Worm (Caenorhabditis elegans): ENCODE data around the gene K08H2.5.

DNA sequence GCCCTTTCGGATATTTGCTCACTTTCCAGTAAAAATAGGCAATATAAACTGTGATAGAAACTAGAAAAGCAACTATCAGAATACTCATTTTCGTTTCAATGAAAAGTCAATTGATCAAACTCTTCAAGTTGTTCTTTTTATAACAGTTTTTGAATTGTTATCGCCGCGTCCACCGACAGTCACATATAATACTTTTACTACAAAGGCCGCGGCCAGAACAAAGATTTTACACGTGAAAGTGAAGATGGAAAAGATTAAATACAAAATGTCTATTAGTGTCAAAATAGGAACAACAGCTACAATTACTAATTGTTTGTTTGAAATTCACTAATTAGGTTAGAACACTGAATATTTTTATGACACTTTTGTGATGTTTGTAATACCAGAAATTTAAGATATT is 27.5 kb upstream of the K08H2.5 start, which contains the start of gene cyp-14A2:
- TF ChIP-seq pha-4 (tag; optimal IDR thresholded peaks at IDR 0.05): no peak
- no peak for TF ChIP-seq tbx-7 (tag; optimal IDR thresholded peaks at IDR 0.05)
- TF ChIP-seq ceh-9 (tag; optimal IDR thresholded peaks at IDR 0.05): no peak
- TF ChIP-seq ceh-22 (tag; optimal IDR thresholded peaks at IDR 0.05): no peak
- TF ChIP-seq K09A11.1 (tag; optimal IDR thresholded peaks at IDR 0.05; ENCODE audit: insufficient read depth): no peak
- no peak for TF ChIP-seq nhr-11 (tag; optimal IDR thresholded peaks at IDR 0.05)
- TF ChIP-seq ceh-19 (GFP tag; optimal IDR thresholded peaks at IDR 0.05): no peak
